Worm (Caenorhabditis elegans) whole organism, late embryonic: ENCODE results near the gene gst-30.

Source experiments
- C08G9.2 ChIP-seq: sonication (generic microtip); optimal IDR thresholded peaks from 2 replicates; lab custom pipeline; 2016; ENCODE audit warnings: mild to moderate bottlenecking, missing genetic modification characterization, moderate library complexity, missing compliant biosample characterization
- ama-1 ChIP-seq: fragments of 150-350 bp; optimal IDR thresholded peaks from 2 replicates; lab custom pipeline; 2014
- ceh-24 ChIP-seq: sonication (generic microtip); optimal IDR thresholded peaks from 2 replicates; lab custom pipeline; 2016; ENCODE audit warnings: mild to moderate bottlenecking, missing genetic modification characterization, missing compliant biosample characterization
- ceh-45 ChIP-seq: fragments of 200-800 bp; sonication (Bioruptor generic); IDR thresholded peaks from 2 replicates; pipeline ENCODE4 v1.3.6; 2022; ENCODE audit warnings: missing genetic modification reagents, missing genetic modification characterization, missing compliant biosample characterization
- fkh-10 ChIP-seq: fragments of 150-350 bp; optimal IDR thresholded peaks from 2 replicates; lab custom pipeline; 2014; ENCODE audit warnings: missing biosample characterization, missing genetic modification reagents, missing genetic modification characterization
- hlh-15 ChIP-seq: sonication (generic microtip); optimal IDR thresholded peaks from 2 replicates; lab custom pipeline; 2016; ENCODE audit warnings: missing genetic modification characterization, missing compliant biosample characterization
- nfya-1 ChIP-seq: sonication (generic microtip); optimal IDR thresholded peaks from 2 replicates; lab custom pipeline; 2017; ENCODE audit warnings: missing genetic modification characterization, mild to moderate bottlenecking, missing compliant biosample characterization, antibody characterized with exemption, moderate library complexity
- nhr-11 ChIP-seq: fragments of 150-350 bp; optimal IDR thresholded peaks from 2 replicates; lab custom pipeline; 2014; ENCODE audit warnings: missing biosample characterization, missing genetic modification characterization
- nhr-232 ChIP-seq: sonication (generic microtip); optimal IDR thresholded peaks from 2 replicates; lab custom pipeline; 2016; ENCODE audit warnings: missing genetic modification characterization, missing compliant biosample characterization
- pha-4 ChIP-seq: fragments of 150-350 bp; optimal IDR thresholded peaks from 2 replicates; lab custom pipeline; 2018; ENCODE audit warnings: missing biosample characterization, missing genetic modification reagents, missing genetic modification characterization

DNA sequence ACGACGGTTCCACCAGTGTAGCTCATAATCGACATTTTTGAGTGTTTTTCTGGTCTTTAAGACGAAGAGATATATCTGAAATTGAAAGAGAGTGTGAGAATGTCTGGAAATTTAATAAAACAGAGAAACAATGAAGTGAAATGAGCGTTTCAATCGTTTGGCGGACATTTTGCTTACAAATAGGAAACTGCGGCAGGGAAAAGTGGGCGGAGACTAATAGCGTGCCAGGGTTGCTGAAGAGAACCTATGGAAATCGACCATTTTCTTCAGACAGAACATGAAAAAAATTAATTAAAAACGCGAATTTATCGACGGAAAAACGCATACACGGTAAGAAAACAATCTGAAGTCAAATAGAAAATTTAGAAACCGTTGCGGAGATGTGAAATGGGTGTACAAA, 20.5 kb upstream of the gst-30 start, which contains the start of gene pbs-3:
- TF ChIP-seq ceh-45 (GFP tag; lab: Robert Waterston, UW) (no peak), nhr-232 (no peak), nhr-11 (tag; lab: Kevin White, UChicago) (no peak), C08G9.2 (tag; lab: Kevin White, UChicago) (peak; percentile 76), pha-4 (tag; lab: Kevin White, UChicago) (no peak), ama-1 (no peak), hlh-15 (tag; lab: Kevin White, UChicago) (no peak), nfya-1 (tag; lab: Kevin White, UChicago) (peak; percentile 60), ceh-24 (tag; lab: Kevin White, UChicago) (no peak), fkh-10 (GFP tag; lab: Kevin White, UChicago) (no peak)
